Fruit fly (Drosophila melanogaster) whole organism, wandering third instar larva: ENCODE measurements around the gene Dlic.
A peak's percentile ranks its signal among the peaks of the same experiment; 100 is the strongest.

Experiments
- Abd-B ChIP-seq: fragments of >200 bp; optimal IDR thresholded peaks from 2 replicates; lab custom pipeline; 2017; ENCODE audit warnings: missing biosample characterization, missing genetic modification characterization
- CG32264 ChIP-seq: fragments of 200-800 bp; sonication (Bioruptor generic); optimal IDR thresholded peaks from 2 replicates; lab custom pipeline; 2016; ENCODE audit warnings: missing biosample characterization, missing genetic modification characterization
- CG9705 ChIP-seq: fragments of 200-800 bp; sonication (Bioruptor generic); optimal IDR thresholded peaks from 2 replicates; lab custom pipeline; 2018; ENCODE audit warnings: missing biosample characterization, mild to moderate bottlenecking, missing genetic modification characterization
- CrebA ChIP-seq: fragments of 200-800 bp; sonication (Bioruptor generic); optimal IDR thresholded peaks from 2 replicates; lab custom pipeline; 2016; ENCODE audit warnings: missing biosample characterization, mild to moderate bottlenecking, missing genetic modification characterization, borderline replicate concordance
- Dfd ChIP-seq: fragments of >200 bp; optimal IDR thresholded peaks from 2 replicates; lab custom pipeline; 2017; ENCODE audit warnings: missing biosample characterization, missing genetic modification characterization
- Dif ChIP-seq: fragments of 200-275, 200-300 bp; sonication (Bioruptor generic); optimal IDR thresholded peaks from 2 replicates; lab custom pipeline; 2018; ENCODE audit warnings: missing biosample characterization, missing genetic modification characterization; ENCODE audit not compliant: partially characterized antibody
- HLH106 ChIP-seq: fragments of 200-800 bp; optimal IDR thresholded peaks from 3 replicates; lab custom pipeline; 2019; ENCODE audit warnings: missing biosample characterization, mild to moderate bottlenecking, missing genetic modification characterization, moderate library complexity
- Hnf4 ChIP-seq: fragments of 200-800 bp; sonication (Bioruptor generic); optimal IDR thresholded peaks from 2 replicates; lab custom pipeline; 2016; ENCODE audit warnings: missing biosample characterization, mild to moderate bottlenecking, missing genetic modification characterization
- Hr83 ChIP-seq: fragments of 200-300 bp; sonication (Bioruptor generic); optimal IDR thresholded peaks from 2 replicates; lab custom pipeline; 2016; ENCODE audit warnings: missing biosample characterization, mild to moderate bottlenecking, missing genetic modification characterization, moderate library complexity; ENCODE audit not compliant: poor library complexity, severe bottlenecking
- Jra ChIP-seq: sonication (Bioruptor generic); optimal IDR thresholded peaks from 2 replicates; lab custom pipeline; 2016; ENCODE audit warnings: missing biosample characterization, missing genetic modification characterization
- Mio ChIP-seq: sonication (Bioruptor generic); optimal IDR thresholded peaks from 2 replicates; lab custom pipeline; 2016; ENCODE audit warnings: missing biosample characterization, missing genetic modification characterization
- Myc ChIP-seq: fragments of >200 bp; optimal IDR thresholded peaks from 2 replicates; lab custom pipeline; 2017
- N ChIP-seq: fragments of >200 bp; optimal IDR thresholded peaks from 2 replicates; lab custom pipeline; 2018; ENCODE audit warnings: missing biosample characterization, missing external identifiers, missing genetic modification characterization
- OdsH ChIP-seq: fragments of 200-800 bp; sonication (Bioruptor generic); optimal IDR thresholded peaks from 2 replicates; lab custom pipeline; 2016; ENCODE audit warnings: missing biosample characterization, mild to moderate bottlenecking, missing genetic modification characterization
- Rel ChIP-seq, 2 experiments: fragments of 200-800 bp; sonication (Bioruptor generic) in 1 of 2; optimal IDR thresholded peaks; 2 replicates in 1 of 2; 3 replicates in 1 of 2; lab custom pipeline; 2016 to 2019; ENCODE audit warnings: mild to moderate bottlenecking in 2 of 2, missing biosample characterization in 2 of 2, missing genetic modification characterization in 2 of 2, moderate library complexity in 1 of 2
- Sp1 ChIP-seq: fragments of 200-800 bp; sonication (Bioruptor generic); optimal IDR thresholded peaks from 3 replicates; lab custom pipeline; 2019; ENCODE audit warnings: missing biosample characterization, mild to moderate bottlenecking, missing genetic modification characterization, moderate library complexity
- br ChIP-seq: fragments of 200-800 bp; sonication (Bioruptor generic); optimal IDR thresholded peaks from 2 replicates; lab custom pipeline; 2016; ENCODE audit warnings: missing biosample characterization, missing genetic modification characterization
- brk ChIP-seq: fragments of 200-800 bp; sonication (Bioruptor generic); optimal IDR thresholded peaks from 2 replicates; lab custom pipeline; 2016; ENCODE audit warnings: missing biosample characterization, mild to moderate bottlenecking, missing genetic modification characterization
- dl ChIP-seq, 2 experiments: fragments of 175-275, 200-275 bp in 1 of 2; fragments of 200-275 bp in 1 of 2; sonication (Bioruptor generic); optimal IDR thresholded peaks; lab custom pipeline; 2018; ENCODE audit warnings: mild to moderate bottlenecking in 2 of 2, missing biosample characterization in 2 of 2, missing genetic modification characterization in 2 of 2, moderate library complexity in 2 of 2; ENCODE audit not compliant: partially characterized antibody in 2 of 2, insufficient read depth in 1 of 2
- dsf ChIP-seq: sonication (Bioruptor generic); optimal IDR thresholded peaks from 2 replicates; lab custom pipeline; 2016; ENCODE audit warnings: missing biosample characterization, missing genetic modification characterization, borderline replicate concordance
- ey ChIP-seq: fragments of 200-800 bp; sonication (Bioruptor generic); optimal IDR thresholded peaks from 2 replicates; lab custom pipeline; 2016; ENCODE audit warnings: missing biosample characterization, missing genetic modification characterization
- foxo ChIP-seq, 2 experiments: fragments of 200-800 bp; sonication (Bioruptor generic); optimal IDR thresholded peaks; 2 replicates in 1 of 2; 3 replicates in 1 of 2; lab custom pipeline; 2016 to 2017; ENCODE audit warnings: missing biosample characterization in 2 of 2, missing genetic modification characterization in 2 of 2
- fru ChIP-seq: fragments of 200-800 bp; sonication (Bioruptor generic); optimal IDR thresholded peaks from 3 replicates; lab custom pipeline; 2016; ENCODE audit warnings: missing biosample characterization, mild to moderate bottlenecking, missing genetic modification characterization
- h ChIP-seq: fragments of 200-800 bp; sonication (Bioruptor generic); optimal IDR thresholded peaks from 3 replicates; lab custom pipeline; 2016; ENCODE audit warnings: missing biosample characterization, mild to moderate bottlenecking, missing genetic modification characterization
- psq ChIP-seq: fragments of 200-800 bp; sonication (Bioruptor generic); optimal IDR thresholded peaks from 3 replicates; lab custom pipeline; 2017; ENCODE audit warnings: missing biosample characterization, mild to moderate bottlenecking, missing genetic modification characterization, moderate library complexity
- rgr ChIP-seq: fragments of 200-800 bp; sonication (Bioruptor generic); optimal IDR thresholded peaks from 3 replicates; lab custom pipeline; 2016; ENCODE audit warnings: missing biosample characterization, mild to moderate bottlenecking, missing genetic modification characterization
- sage ChIP-seq: fragments of 200-800 bp; sonication (Bioruptor generic); optimal IDR thresholded peaks from 2 replicates; lab custom pipeline; 2016; ENCODE audit warnings: missing biosample characterization, mild to moderate bottlenecking, missing genetic modification characterization
- woc ChIP-seq: sonication (Bioruptor generic); optimal IDR thresholded peaks from 2 replicates; lab custom pipeline; 2016; ENCODE audit warnings: missing biosample characterization, mild to moderate bottlenecking, missing genetic modification characterization

The Dlic gene

DNA sequence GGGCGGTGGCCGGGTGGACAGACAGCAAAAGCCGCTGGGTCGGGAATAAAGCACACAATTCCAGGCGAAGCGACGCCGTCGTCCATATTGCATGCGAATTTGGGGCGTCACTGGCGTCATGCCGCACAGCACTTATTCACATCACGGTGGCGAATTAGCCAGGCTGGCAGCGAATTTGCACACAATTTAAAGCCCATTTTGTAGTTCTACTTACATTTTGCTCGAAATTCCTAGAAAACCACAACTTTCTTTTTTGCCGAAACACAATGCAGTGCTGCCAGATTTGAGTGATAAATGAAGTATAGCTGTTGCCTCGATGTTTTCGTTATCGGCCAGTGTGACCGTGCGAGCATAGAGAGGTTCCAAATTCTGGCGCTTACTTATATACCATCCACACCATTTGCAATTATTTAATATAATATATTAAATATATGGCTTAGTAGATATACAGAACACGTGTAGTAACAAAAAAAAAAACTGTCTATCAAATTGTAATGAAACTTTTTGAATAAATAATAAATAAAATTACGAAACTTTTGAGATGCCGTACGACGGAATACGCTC lies 5.9 kb upstream of the Dlic start, which contains the start of gene Ran:
Gene Ran, minus strand, starts transcription at position 445 of the 564 bp plus-strand sequence.
- no peak for TF ChIP-seq brk (GFP tag; lab: Kevin White, UChicago)
- no peak for TF ChIP-seq CrebA (GFP tag; lab: Kevin White, UChicago)
- peak; percentile 69 for TF ChIP-seq N
- TF ChIP-seq Abd-B (GFP tag; lab: Kevin White, UChicago): no peak
- TF ChIP-seq rgr: no peak
- no peak for TF ChIP-seq Rel (GFP tag; optimal IDR thresholded peaks at IDR 0.05; lab: Kevin White, UChicago)
- TF ChIP-seq Rel (tag; optimal IDR thresholded peaks at IDR 0.05; lab: Kevin White, UChicago): no peak
- peak; percentile 17 for TF ChIP-seq HLH106 (tag; lab: Kevin White, UChicago)

DNA sequence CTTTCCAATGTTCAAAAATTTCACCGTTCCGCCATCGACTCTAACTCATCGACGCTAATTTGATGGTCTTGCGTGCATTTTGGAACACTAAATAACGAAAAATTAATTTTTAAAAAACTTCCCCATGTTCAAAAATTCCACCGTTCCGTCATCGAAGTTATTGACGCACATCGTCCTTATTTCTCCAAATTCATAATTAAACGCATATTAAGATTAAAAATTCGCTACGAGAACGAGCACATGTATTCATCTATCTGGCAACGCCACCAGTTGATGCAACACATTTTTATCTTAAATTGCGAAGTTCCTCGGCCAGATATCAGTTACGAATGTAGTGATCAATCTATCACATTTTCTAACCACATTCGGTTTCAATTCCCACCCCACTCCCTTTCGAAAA lies 5.0 kb upstream of the Dlic start, which contains the start of gene Lint-1:
Gene Lint-1, plus strand, starts transcription at position 123 of the 400 bp plus-strand sequence.
- TF ChIP-seq Sp1 (GFP tag; lab: Kevin White, UChicago): peak; percentile 5
- peak; percentile 8 for TF ChIP-seq Hr83 (GFP tag; lab: Kevin White, UChicago)
- peak; percentile 26 for TF ChIP-seq rgr
- no peak for TF ChIP-seq Dfd
- peak; percentile 45 for TF ChIP-seq woc
- TF ChIP-seq Hnf4: peak; percentile 18
- TF ChIP-seq foxo (GFP tag; optimal IDR thresholded peaks at IDR 0.05; lab: Kevin White, UChicago): peak in 1 of 2 experiments; percentile 7
- peak; percentile 40 for TF ChIP-seq h (GFP tag; lab: Kevin White, UChicago)
- peak; percentile 18 for TF ChIP-seq br
- TF ChIP-seq CG32264 (GFP tag; lab: Kevin White, UChicago): no peak
- TF ChIP-seq Myc (lab: Kevin White, UChicago): no peak
- TF ChIP-seq sage (GFP tag; lab: Kevin White, UChicago): peak; percentile 4
- TF ChIP-seq fru: peak; percentile 10
- TF ChIP-seq ey (GFP tag; lab: Kevin White, UChicago): peak; percentile 33

DNA sequence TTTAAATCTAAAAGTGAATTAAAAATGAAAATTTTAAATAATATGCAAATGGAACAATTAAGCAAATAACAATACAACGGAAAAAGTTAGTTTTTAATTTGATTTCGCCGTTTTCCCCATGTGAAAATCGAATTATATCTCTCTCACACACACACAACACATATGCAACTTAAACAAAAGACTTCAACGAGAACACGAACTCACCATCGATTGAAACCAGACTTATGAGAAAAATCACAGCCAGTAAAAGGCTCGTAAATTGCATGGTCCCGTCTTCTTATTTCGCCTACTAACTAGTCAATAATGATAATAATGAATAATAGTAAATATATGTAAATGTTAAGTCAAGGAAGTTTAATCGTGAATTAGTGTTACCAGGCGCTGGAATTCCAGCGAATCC lies 808 bp upstream of the Dlic start:
- TF ChIP-seq sage (GFP tag; lab: Kevin White, UChicago) (peak; percentile 23), Mio (no peak)

DNA sequence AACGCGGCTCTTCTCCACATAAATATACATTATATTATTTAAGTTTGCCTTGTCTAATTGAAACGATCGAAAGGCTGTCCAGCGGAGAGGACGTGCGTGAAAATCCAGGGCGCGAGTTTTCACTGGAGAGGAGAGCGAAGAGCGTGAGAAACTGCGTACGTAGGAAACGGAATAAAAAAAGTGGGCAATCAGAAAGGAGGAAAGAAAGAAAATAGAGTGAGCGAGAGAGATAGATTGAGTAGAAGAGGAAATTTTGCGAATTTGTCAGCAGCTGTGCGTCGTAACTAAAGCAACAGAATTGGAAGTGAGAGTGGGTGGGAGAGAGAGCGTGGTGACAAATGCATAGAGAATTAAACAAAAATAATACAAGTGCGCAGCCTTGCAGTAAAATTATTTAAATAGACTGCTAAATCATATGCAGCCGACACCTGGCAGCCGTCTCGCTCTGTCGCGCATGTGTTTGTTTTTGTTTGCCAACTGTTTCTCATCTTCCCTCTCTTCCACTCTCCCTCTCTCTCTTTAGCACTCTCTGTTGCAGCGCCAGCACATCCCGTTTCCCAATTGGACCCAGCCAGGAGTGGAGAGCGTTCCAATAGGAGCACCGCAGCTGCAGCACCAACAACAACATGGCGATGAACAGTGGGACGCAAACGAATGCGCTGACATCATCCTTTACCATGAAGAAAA lies 433 bp downstream of the Dlic start:
- TF ChIP-seq ey (GFP tag; lab: Kevin White, UChicago) (no peak), Jra (no peak), woc (no peak), dsf (GFP tag; lab: Kevin White, UChicago) (no peak), CG32264 (GFP tag; lab: Kevin White, UChicago) (no peak), Sp1 (GFP tag; lab: Kevin White, UChicago) (no peak), Hr83 (GFP tag; lab: Kevin White, UChicago) (peak; percentile 50), Dif (peak; percentile 60), rgr (peak; percentile 30), fru (no peak), Myc (lab: Kevin White, UChicago) (no peak), OdsH (GFP tag; lab: Kevin White, UChicago) (peak; percentile 8), dl (GFP tag; optimal IDR thresholded peaks at IDR 0.05; lab: Kevin White, UChicago; ENCODE audit: insufficient read depth in 1 of 2, partially characterized antibody in 2 of 2) (peak; percentile 58 to 86), psq (GFP tag; lab: Kevin White, UChicago) (peak; percentile 98), CG9705 (GFP tag; lab: Kevin White, UChicago) (no peak)
- TF ChIP-seq, all 38 proteins: peak for 6

DNA sequence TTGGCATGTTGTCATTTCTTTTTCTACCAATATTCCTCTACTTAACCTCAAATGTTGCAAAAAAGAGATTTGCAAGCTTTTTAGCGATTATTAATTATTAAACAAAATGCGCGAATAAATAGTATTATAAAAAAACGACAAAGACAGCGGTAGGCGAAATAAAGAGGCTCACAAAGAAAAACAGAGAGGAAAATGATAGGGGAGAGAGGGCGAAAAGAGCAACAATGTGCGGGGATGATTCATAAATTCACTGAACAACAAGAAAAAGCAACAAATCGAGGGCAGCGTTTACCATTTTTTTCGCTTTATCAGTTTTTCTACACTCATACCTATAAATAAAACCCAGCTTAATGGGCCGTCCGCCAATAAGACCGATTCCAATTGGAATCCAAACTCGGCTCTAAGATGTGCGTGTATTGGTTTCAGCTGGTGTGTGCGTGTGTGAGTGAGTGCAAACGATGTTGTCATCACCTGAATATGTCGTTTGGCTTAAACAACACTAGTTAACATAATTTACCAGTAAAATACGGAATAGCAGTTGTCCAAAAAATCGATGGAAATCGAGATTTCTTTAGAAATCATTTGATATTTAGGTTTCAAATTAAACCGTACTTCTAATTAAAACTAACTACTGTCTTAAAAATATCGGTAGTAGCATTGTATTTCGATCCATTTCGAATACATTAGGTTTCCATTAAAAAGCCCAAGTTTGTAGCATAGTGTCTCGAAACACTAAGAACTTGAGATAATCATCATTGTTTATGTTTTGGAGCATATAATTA lies 1.8 kb downstream of the Dlic start:
- peak; percentile 16 for TF ChIP-seq psq (GFP tag; lab: Kevin White, UChicago)
- no peak for TF ChIP-seq Jra
- peak in 1 of 2 experiments; percentile 24 for TF ChIP-seq foxo (GFP tag; optimal IDR thresholded peaks at IDR 0.05; lab: Kevin White, UChicago)
